Worm (Caenorhabditis elegans) whole organism, mixed stage, embryonic: ENCODE measurements around the gene K06A9.3.

ENCODE experiments used
- ces-1 ChIP-seq: fragments of 150-350 bp; optimal IDR thresholded peaks from 2 replicates; lab custom pipeline; 2014; ENCODE audit warnings: missing biosample characterization, missing genetic modification reagents, missing genetic modification characterization
- ham-2 ChIP-seq: fragments of 200-800 bp; sonication (Bioruptor generic); optimal IDR thresholded peaks from 2 replicates; lab custom pipeline; 2018; ENCODE audit warnings: mild to moderate bottlenecking, missing genetic modification characterization, missing compliant biosample characterization
- lin-13 ChIP-seq: fragments of 150-350 bp; optimal IDR thresholded peaks from 2 replicates; lab custom pipeline; 2014; ENCODE audit warnings: missing biosample characterization, missing genetic modification characterization
- lsy-2 ChIP-seq: fragments of 150-350 bp; optimal IDR thresholded peaks from 2 replicates; lab custom pipeline; 2014; ENCODE audit warnings: missing biosample characterization, missing genetic modification characterization
- nhr-12 ChIP-seq: fragments of 150-350 bp; optimal IDR thresholded peaks from 2 replicates; lab custom pipeline; 2014; ENCODE audit warnings: missing biosample characterization, missing genetic modification characterization
- nhr-237 ChIP-seq: fragments of 150-350 bp; optimal IDR thresholded peaks from 2 replicates; lab custom pipeline; 2014; ENCODE audit warnings: missing biosample characterization, missing genetic modification characterization
- nhr-76 ChIP-seq: sonication (generic microtip); optimal IDR thresholded peaks from 2 replicates; lab custom pipeline; 2017; ENCODE audit warnings: missing biosample characterization, missing genetic modification characterization
- pha-4 ChIP-seq: fragments of 150-350 bp; optimal IDR thresholded peaks from 2 replicates; lab custom pipeline; 2018; ENCODE audit warnings: missing biosample characterization, missing genetic modification reagents, missing genetic modification characterization
- snpc-4 ChIP-seq: fragments of 150-350 bp; optimal IDR thresholded peaks from 2 replicates; lab custom pipeline; 2014; ENCODE audit warnings: missing biosample characterization, missing genetic modification characterization
- tbx-8 ChIP-seq: fragments of 200-800 bp; sonication (Bioruptor generic); optimal IDR thresholded peaks from 2 replicates; lab custom pipeline; 2018; ENCODE audit warnings: mild to moderate bottlenecking, missing genetic modification characterization, moderate library complexity, missing compliant biosample characterization
- unc-39 ChIP-seq: fragments of 150-350 bp; optimal IDR thresholded peaks from 2 replicates; lab custom pipeline; 2014; ENCODE audit warnings: missing biosample characterization, missing genetic modification characterization
- unc-62 ChIP-seq: fragments of 150-350 bp; optimal IDR thresholded peaks from 2 replicates; lab custom pipeline; 2014; ENCODE audit warnings: missing biosample characterization, missing genetic modification reagents, missing genetic modification characterization

DNA sequence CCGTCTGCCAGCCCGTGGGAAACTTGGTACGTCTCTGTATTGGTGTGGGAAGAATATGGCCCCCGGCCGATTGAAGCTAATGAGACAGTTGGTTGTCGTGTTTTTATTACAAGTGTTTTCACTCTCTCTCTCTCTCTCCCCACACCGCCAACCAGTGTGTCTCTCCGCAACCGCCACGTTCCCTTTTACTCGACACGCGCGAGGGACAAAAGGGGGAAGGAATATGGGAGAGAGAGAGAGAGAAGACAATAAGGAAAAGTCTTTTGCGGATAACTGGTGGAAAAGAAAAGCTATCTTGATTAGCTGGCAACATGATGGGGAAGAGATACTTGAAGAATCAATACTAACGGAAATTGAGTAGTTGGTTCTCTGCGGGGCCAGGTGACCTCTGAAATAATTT lies 43.5 kb upstream of the K06A9.3 start:
- TF ChIP-seq lin-13 (no peak), tbx-8 (no peak), snpc-4 (tag; lab: Kevin White, UChicago) (no peak), lsy-2 (no peak), ham-2 (GFP tag; lab: Kevin White, UChicago) (peak; percentile 77), unc-62 (GFP tag; lab: Kevin White, UChicago) (no peak), nhr-76 (no peak), nhr-237 (tag; lab: Kevin White, UChicago) (no peak), unc-39 (no peak), nhr-12 (tag; lab: Kevin White, UChicago) (no peak), pha-4 (no peak), ces-1 (GFP tag; lab: Kevin White, UChicago) (no peak)
